Worm (Caenorhabditis elegans): ENCODE measurements around the gene F44E7.7.

DNA sequence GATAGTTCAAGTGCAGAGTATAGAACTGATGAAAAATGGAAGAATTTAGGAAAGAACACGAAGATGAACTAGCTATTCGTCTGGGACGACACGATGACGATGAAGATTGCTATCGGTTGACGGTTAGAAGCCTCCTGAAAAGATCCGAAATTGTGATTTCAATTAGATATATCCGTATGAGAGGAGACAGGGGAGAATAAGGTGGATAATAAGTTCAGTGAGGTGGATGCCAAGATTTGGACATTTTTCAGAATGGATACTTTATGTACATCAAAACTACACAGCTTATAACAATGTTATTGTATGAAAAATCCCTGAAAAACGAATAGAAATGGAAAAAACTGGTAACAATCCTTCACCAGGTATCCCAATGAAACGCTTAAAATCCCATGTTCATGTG lies 12.9 kb upstream of the F44E7.7 start, which contains the start of gene nstp-3:
- TF ChIP-seq lir-3 (tag; optimal IDR thresholded peaks at IDR 0.05) (no peak), ceh-82 (tag; optimal IDR thresholded peaks at IDR 0.05) (no peak), mes-2 (tag; optimal IDR thresholded peaks at IDR 0.05; ENCODE audit: poor library complexity, severe bottlenecking) (no peak), madf-9 (GFP tag; conservative IDR thresholded peaks at IDR 0.05) (no peak), ceh-28 (tag; optimal IDR thresholded peaks at IDR 0.05) (no peak), nhr-237 (tag; optimal IDR thresholded peaks at IDR 0.05) (no peak), zip-2 (tag; optimal IDR thresholded peaks at IDR 0.05) (no peak), unc-62 (GFP tag; optimal IDR thresholded peaks at IDR 0.05 in 1 of 2) (no peak), unc-62 (tag; optimal IDR thresholded peaks at IDR 0.05) (no peak)

All from whole organism, L4 larva.